Worm (Caenorhabditis elegans) whole organism, L4/young adult: ENCODE data around the gene C46H3.1.

ENCODE experiments used
- dao-5 ChIP-seq: sonication (generic microtip); optimal IDR thresholded peaks from 2 replicates; lab custom pipeline; 2016; ENCODE audit warnings: missing genotype, missing genetic modification characterization, moderate library complexity, missing compliant biosample characterization
- him-1 ChIP-seq: sonication (generic microtip); optimal IDR thresholded peaks from 2 replicates; lab custom pipeline; 2016; ENCODE audit warnings: missing genotype, missing genetic modification reagents, missing genetic modification characterization, missing compliant biosample characterization

ce11 chrX:1172024-1172423 lies 37.2 kb upstream of the C46H3.1 start:
- TF ChIP-seq dao-5 (tag; lab: Kevin White, UChicago) = no peak
- TF ChIP-seq him-1 = no peak
